Worm (Caenorhabditis elegans) whole organism, L4 larva: ENCODE data around the gene F58B6.1.
A peak's percentile ranks its signal among the peaks of the same experiment; 100 is the strongest.

Source experiments
- Y75B8A.6 ChIP-seq: fragments of 200-800 bp; sonication (Bioruptor generic); IDR thresholded peaks from 2 replicates; pipeline ENCODE4 v1.3.6; 2022; ENCODE audit warnings: missing genetic modification reagents, missing genetic modification characterization, missing compliant biosample characterization
- aly-2 ChIP-seq: sonication (generic microtip); optimal IDR thresholded peaks from 2 replicates; lab custom pipeline; 2018; ENCODE audit warnings: missing biosample characterization, missing genetic modification characterization
- ama-1 ChIP-seq: fragments of 150-350 bp; optimal IDR thresholded peaks from 2 replicates; lab custom pipeline; 2014; ENCODE audit warnings: inconsistent platforms, mixed read lengths
- arid-1 ChIP-seq: fragments of 200-800 bp; sonication (Bioruptor generic); conservative IDR thresholded peaks from 2 replicates; pipeline ENCODE4 v1.3.6; 2022; ENCODE audit warnings: missing genetic modification reagents, missing genetic modification characterization, missing compliant biosample characterization
- attf-4 ChIP-seq: sonication (generic microtip); optimal IDR thresholded peaks from 3 replicates; lab custom pipeline; 2017; ENCODE audit warnings: missing biosample characterization, missing genetic modification characterization
- ceh-20 ChIP-seq: fragments of 200-800 bp; sonication (Bioruptor generic); IDR thresholded peaks from 2 replicates; pipeline ENCODE4 v1.3.6; 2022; ENCODE audit warnings: missing genetic modification reagents, missing genetic modification characterization, missing compliant biosample characterization
- ceh-28 ChIP-seq: fragments of 150-350 bp; optimal IDR thresholded peaks from 2 replicates; lab custom pipeline; 2014; ENCODE audit warnings: missing biosample characterization, missing genetic modification reagents, missing genetic modification characterization
- ceh-32 ChIP-seq: sonication (generic microtip); optimal IDR thresholded peaks from 2 replicates; lab custom pipeline; 2016; ENCODE audit warnings: mild to moderate bottlenecking, missing genetic modification characterization, missing compliant biosample characterization; ENCODE audit not compliant: poor library complexity
- ceh-62 ChIP-seq: sonication (generic microtip); optimal IDR thresholded peaks from 2 replicates; lab custom pipeline; 2017; ENCODE audit warnings: missing biosample characterization, missing genetic modification characterization
- ces-1 ChIP-seq: fragments of 150-350 bp; sonication (generic microtip); optimal IDR thresholded peaks from 4 replicates; lab custom pipeline; 2014; ENCODE audit warnings: missing biosample characterization, missing genetic modification reagents, missing genetic modification characterization
- ctbp-1 ChIP-seq: fragments of 200-800 bp; sonication (Bioruptor generic); IDR thresholded peaks from 2 replicates; pipeline ENCODE4 v1.3.6; 2022; ENCODE audit warnings: missing genetic modification reagents, missing genetic modification characterization, missing compliant biosample characterization
- daf-8 ChIP-seq: fragments of 200-800 bp; sonication (Bioruptor generic); IDR thresholded peaks from 2 replicates; pipeline ENCODE4 v1.3.6; 2022; ENCODE audit warnings: missing genetic modification characterization, missing compliant biosample characterization
- dmd-8 ChIP-seq: fragments of 200-800 bp; sonication (Bioruptor generic); IDR thresholded peaks from 2 replicates; pipeline ENCODE4 v1.3.6; 2022; ENCODE audit warnings: missing genetic modification characterization, missing compliant biosample characterization
- dpl-1 ChIP-seq: fragments of 150-350 bp; optimal IDR thresholded peaks from 2 replicates; lab custom pipeline; 2014; ENCODE audit warnings: missing biosample characterization, missing genetic modification reagents, missing genetic modification characterization
- dve-1 ChIP-seq: sonication (generic microtip); optimal IDR thresholded peaks from 2 replicates; lab custom pipeline; 2017; ENCODE audit warnings: antibody characterized with exemption, mild to moderate bottlenecking, missing genetic modification characterization, missing compliant biosample characterization; ENCODE audit not compliant: insufficient read depth
- egl-43 ChIP-seq: fragments of 200-800 bp; sonication (Bioruptor generic); IDR thresholded peaks from 2 replicates; pipeline ENCODE4 v1.3.6; 2022; ENCODE audit warnings: missing genetic modification reagents, missing genetic modification characterization, missing compliant biosample characterization
- hif-1 ChIP-seq, 2 experiments: sonication (generic microtip); optimal IDR thresholded peaks; 2 replicates each; lab custom pipeline; 2016 to 2017; ENCODE audit warnings: missing compliant biosample characterization in 2 of 2, missing genetic modification characterization in 2 of 2, missing genetic modification reagents in 2 of 2, missing genotype in 2 of 2, mild to moderate bottlenecking in 1 of 2
- hlh-11 ChIP-seq: fragments of 200-800 bp; sonication (Bioruptor generic); optimal IDR thresholded peaks from 2 replicates; lab custom pipeline; 2018; ENCODE audit warnings: mild to moderate bottlenecking, missing genetic modification characterization, missing compliant biosample characterization
- lim-7 ChIP-seq: fragments of 200-800 bp; sonication (Bioruptor generic); IDR thresholded peaks from 2 replicates; pipeline ENCODE4 v1.3.6; 2022; ENCODE audit warnings: missing genetic modification characterization, missing compliant biosample characterization
- lin-39 ChIP-seq: fragments of 150-350 bp; optimal IDR thresholded peaks from 2 replicates; lab custom pipeline; 2014; ENCODE audit warnings: missing biosample characterization, missing genetic modification reagents, missing genetic modification characterization
- lir-3 ChIP-seq: sonication (generic microtip); optimal IDR thresholded peaks from 2 replicates; lab custom pipeline; 2016; ENCODE audit warnings: mild to moderate bottlenecking, missing genetic modification characterization, missing compliant biosample characterization
- mep-1 ChIP-seq: fragments of 150-350 bp; sonication (generic microtip); optimal IDR thresholded peaks from 3 replicates; lab custom pipeline; 2014; ENCODE audit warnings: missing biosample characterization, missing genetic modification characterization
- mxl-2 ChIP-seq: fragments of 200-800 bp; sonication (Bioruptor generic); conservative IDR thresholded peaks from 2 replicates; pipeline ENCODE4 v1.3.6; 2022; ENCODE audit warnings: missing genetic modification reagents, missing genetic modification characterization, missing compliant biosample characterization
- nhr-25 ChIP-seq: sonication (generic microtip); optimal IDR thresholded peaks from 2 replicates; lab custom pipeline; 2017; ENCODE audit warnings: missing genetic modification characterization, mild to moderate bottlenecking, missing compliant biosample characterization, antibody characterized with exemption, moderate library complexity, borderline replicate concordance; ENCODE audit not compliant: insufficient read depth
- nhr-28 ChIP-seq: fragments of 150-350 bp; optimal IDR thresholded peaks from 2 replicates; lab custom pipeline; 2014; ENCODE audit warnings: missing biosample characterization, missing genetic modification characterization
- nhr-41 ChIP-seq: fragments of 200-800 bp; sonication (Bioruptor generic); IDR thresholded peaks from 2 replicates; pipeline ENCODE4 v1.3.6; 2022; ENCODE audit warnings: missing genetic modification reagents, missing genetic modification characterization, missing compliant biosample characterization
- nhr-42 ChIP-seq: fragments of 200-800 bp; sonication (Bioruptor generic); IDR thresholded peaks from 2 replicates; pipeline ENCODE4 v1.3.6; 2022; ENCODE audit warnings: missing genetic modification characterization, missing compliant biosample characterization
- nhr-6 ChIP-seq: fragments of 150-350 bp; optimal IDR thresholded peaks from 2 replicates; lab custom pipeline; 2014; ENCODE audit warnings: missing biosample characterization, missing genetic modification characterization
- pha-4 ChIP-seq, 2 experiments: fragments of 150-350 bp in 1 of 2; fragments of 200-800 bp in 1 of 2; sonication (Bioruptor generic) in 1 of 2; IDR thresholded peaks in 1 of 2; optimal IDR thresholded peaks in 1 of 2; 2 replicates each; pipeline versions ENCODE4 v1.3.6 to Lab custom; 2014 to 2022; ENCODE audit warnings: missing genetic modification characterization in 2 of 2, missing genetic modification reagents in 2 of 2, missing biosample characterization in 1 of 2, missing compliant biosample characterization in 1 of 2
- rbr-2 ChIP-seq: sonication (generic microtip); optimal IDR thresholded peaks from 2 replicates; lab custom pipeline; 2016; ENCODE audit warnings: missing genotype, missing genetic modification characterization, missing compliant biosample characterization
- saeg-2 ChIP-seq: fragments of 200-800 bp; sonication (Bioruptor generic); IDR thresholded peaks from 2 replicates; pipeline ENCODE4 v1.3.6; 2022; ENCODE audit warnings: missing genetic modification reagents, missing genetic modification characterization, missing compliant biosample characterization
- set-16 ChIP-seq: fragments of 200-800 bp; sonication (Bioruptor generic); IDR thresholded peaks from 2 replicates; pipeline ENCODE4 v1.3.6; 2022; ENCODE audit warnings: missing genetic modification reagents, missing genetic modification characterization, missing compliant biosample characterization
- snpc-1.2 ChIP-seq: fragments of 200-800 bp; sonication (Bioruptor generic); IDR thresholded peaks from 2 replicates; pipeline ENCODE4 v1.3.6; 2022; ENCODE audit warnings: missing genetic modification reagents, missing genetic modification characterization, missing compliant biosample characterization
- snpc-4 ChIP-seq: fragments of 150-350 bp; optimal IDR thresholded peaks from 2 replicates; lab custom pipeline; 2014; ENCODE audit warnings: missing biosample characterization, missing genetic modification characterization
- spr-3 ChIP-seq: fragments of 200-800 bp; sonication (Bioruptor generic); optimal IDR thresholded peaks from 2 replicates; lab custom pipeline; 2018; ENCODE audit warnings: mild to moderate bottlenecking, missing genetic modification characterization, missing compliant biosample characterization
- unc-130 ChIP-seq: sonication (generic microtip); optimal IDR thresholded peaks from 2 replicates; lab custom pipeline; 2016; ENCODE audit warnings: missing genetic modification reagents, missing genetic modification characterization, missing compliant biosample characterization
- vab-7 ChIP-seq: fragments of 200-800 bp; sonication (Bioruptor generic); IDR thresholded peaks from 2 replicates; pipeline ENCODE4 v1.3.6; 2022; ENCODE audit warnings: missing genetic modification reagents, missing genetic modification characterization, missing compliant biosample characterization
- zip-2 ChIP-seq: fragments of 150-350 bp; optimal IDR thresholded peaks from 2 replicates; lab custom pipeline; 2014; ENCODE audit warnings: missing biosample characterization, missing genetic modification characterization
- ztf-7 ChIP-seq: fragments of 150-350 bp; optimal IDR thresholded peaks from 2 replicates; lab custom pipeline; 2014; ENCODE audit warnings: missing biosample characterization, missing genetic modification characterization

F58B6.1 gene

ce11 chrIII:1136827-1137378 lies 21.2 kb upstream of the F58B6.1 start:
- TF ChIP-seq ctbp-1 (GFP tag; lab: Robert Waterston, UW) (0 out of 2 replicates have a peak, but pooled peaks have one; percentile 29), lim-7 (GFP tag; lab: Robert Waterston, UW) (no peak), unc-130 (no peak), hlh-11 (no peak), ztf-7 (tag; lab: Kevin White, UChicago) (no peak), snpc-4 (no peak), set-16 (peak; percentile 59), ama-1 (lab: Kevin White, UChicago) (no peak), vab-7 (GFP tag; lab: Robert Waterston, UW) (no peak), spr-3 (GFP tag; lab: Kevin White, UChicago) (no peak), nhr-41 (no peak), rbr-2 (peak; percentile 22), mep-1 (tag; lab: Kevin White, UChicago) (peak; percentile 51), daf-8 (no peak), aly-2 (tag; lab: Kevin White, UChicago) (no peak), nhr-6 (tag; lab: Kevin White, UChicago) (no peak), hif-1 (tag; optimal IDR thresholded peaks at IDR 0.05; lab: Kevin White, UChicago) (no peak), ceh-62 (tag; lab: Kevin White, UChicago) (no peak), Y75B8A.6 (no peak), attf-4 (tag; lab: Kevin White, UChicago) (no peak)

- TF ChIP-seq ceh-28 (tag; lab: Kevin White, UChicago) (no peak), nhr-42 (GFP tag; lab: Robert Waterston, UW) (no peak), lir-3 (no peak), pha-4 (GFP tag; IDR thresholded peaks at IDR 0.05; lab: Robert Waterston, UW) (no peak), pha-4 (tag; optimal IDR thresholded peaks at IDR 0.05; lab: Kevin White, UChicago) (no peak), dve-1 (tag; lab: Kevin White, UChicago) (no peak), lin-39 (tag; lab: Kevin White, UChicago) (no peak), mxl-2 (GFP tag; lab: Robert Waterston, UW) (no peak), attf-4 (tag; lab: Kevin White, UChicago) (no peak), dmd-8 (GFP tag; lab: Robert Waterston, UW) (no peak), ceh-20 (GFP tag; lab: Robert Waterston, UW) (no peak), dpl-1 (no peak), nhr-28 (tag; lab: Kevin White, UChicago) (no peak)
- TF ChIP-seq, all 104 proteins: peak for 0
Observed at ce11 chrIII:1135925-1136324, 20.2 kb upstream of the F58B6.1 start, which contains the start of gene lgc-46. TSS of gene lgc-46 (minus strand) at chrIII:1136025.

ce11 chrIII:1131532-1131931 lies 15.8 kb upstream of the F58B6.1 start:
- TF ChIP-seq zip-2 (tag; lab: Kevin White, UChicago) (no peak), arid-1 (GFP tag; lab: Robert Waterston, UW) (no peak), ceh-32 (no peak), ces-1 (peak; percentile 22), nhr-25 (no peak), ztf-7 (tag; lab: Kevin White, UChicago) (no peak), ctbp-1 (GFP tag; lab: Robert Waterston, UW) (0 out of 2 replicates have a peak, but pooled peaks have one; percentile 45), saeg-2 (GFP tag; lab: Robert Waterston, UW) (no peak), snpc-1.2 (GFP tag; lab: Robert Waterston, UW) (no peak), ceh-62 (tag; lab: Kevin White, UChicago) (no peak), egl-43 (no peak)
